Fruit fly (Drosophila melanogaster) whole organism, larva: Measurements from ENCODE around the gene vtd.

Experiments used
- noc ChIP-seq: fragments of 200-800 bp; sonication (Bioruptor generic); optimal IDR thresholded peaks from 3 replicates; lab custom pipeline; 2019; ENCODE audit warnings: missing biosample characterization, mild to moderate bottlenecking, missing genetic modification characterization, moderate library complexity

The vtd gene

DNA sequence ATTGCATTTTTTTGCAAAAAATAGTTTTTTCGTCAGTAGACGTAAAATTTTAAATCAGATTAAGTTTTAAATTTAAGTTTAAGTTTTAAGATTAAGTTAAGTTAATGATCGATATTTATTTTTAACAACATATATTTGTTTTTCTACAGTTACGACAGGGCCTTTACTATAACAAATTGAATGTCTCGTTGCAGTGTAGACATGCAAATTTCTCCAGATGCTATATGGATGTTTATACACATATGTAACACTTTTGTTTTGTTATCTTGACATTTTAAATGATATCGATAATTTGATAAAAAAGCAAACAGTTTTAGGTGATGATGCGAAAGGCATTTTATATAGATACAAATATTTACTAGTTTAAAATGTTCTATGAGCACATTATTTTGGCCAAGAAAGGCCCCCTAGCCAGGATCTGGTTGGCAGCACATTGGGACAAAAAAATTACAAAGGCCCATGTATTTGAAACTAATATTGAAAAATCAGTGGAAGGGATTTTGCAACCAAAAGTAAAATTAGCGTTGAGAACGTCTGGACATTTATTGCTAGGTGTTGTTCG, at the start of gene vtd:
TSS of gene vtd (plus strand) at position 282 of the 562 bp plus-strand sequence.
- no peak for TF ChIP-seq noc (tag; lab: Kevin White, UChicago)

DNA sequence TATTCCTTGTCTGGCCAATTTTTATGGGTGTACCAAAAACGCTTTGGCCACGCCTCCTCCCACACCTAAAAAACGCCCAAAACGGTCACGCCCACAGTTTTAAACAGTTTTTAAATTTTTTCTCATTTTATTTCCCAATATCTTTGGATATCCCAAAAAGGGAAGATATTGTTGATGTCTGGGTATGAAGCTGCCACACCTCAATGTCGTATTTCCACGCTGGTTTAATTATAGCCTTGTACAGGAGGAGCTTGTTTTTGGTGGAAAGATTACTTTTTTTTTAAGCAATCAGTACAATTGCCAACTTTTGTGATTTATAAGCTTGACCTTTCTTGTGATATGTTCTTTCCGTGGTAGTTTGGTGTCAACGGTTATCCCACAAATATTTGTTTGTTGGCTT, 49.6 kb upstream of the vtd start:
- no peak for TF ChIP-seq noc (tag; lab: Kevin White, UChicago)

DNA sequence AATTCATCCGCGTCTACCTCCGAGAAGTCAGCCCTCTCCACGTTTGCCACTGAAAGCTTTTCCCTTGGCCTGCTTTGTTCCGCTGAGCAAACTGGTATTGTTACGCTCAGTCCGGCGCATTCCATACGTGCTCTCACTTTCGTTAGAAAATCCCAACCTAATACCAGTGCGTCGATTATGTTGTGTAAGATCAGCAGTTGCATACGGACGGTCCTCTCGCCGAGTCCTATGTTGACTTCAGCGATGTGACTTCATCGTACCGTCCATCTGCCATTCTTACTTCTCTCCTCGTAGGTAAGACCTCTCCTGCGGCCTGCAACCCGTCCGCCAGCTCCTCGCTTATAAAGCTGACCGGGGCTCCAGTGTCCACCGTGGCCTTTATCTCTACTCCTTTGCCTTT, 42.5 kb upstream of the vtd start:
- TF ChIP-seq noc (tag; lab: Kevin White, UChicago), result no peak

DNA sequence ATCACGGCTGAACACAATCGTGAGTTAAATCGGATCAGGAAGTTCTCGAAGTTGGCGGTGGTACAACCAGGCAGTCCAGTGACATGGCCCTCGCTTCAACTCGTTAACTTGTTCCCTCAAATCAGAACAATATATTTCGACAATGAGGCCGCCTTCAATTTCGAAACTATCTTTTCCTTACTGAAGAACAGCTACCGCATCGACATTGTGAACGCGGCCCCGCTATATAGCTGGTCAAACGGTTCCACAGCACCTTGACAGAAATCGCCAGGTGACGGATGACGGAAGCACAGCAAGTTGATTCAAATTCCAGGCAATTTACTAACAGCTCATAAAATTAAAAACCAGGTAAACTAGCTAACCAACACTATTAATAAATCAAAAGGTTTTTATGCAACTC, 2.1 kb upstream of the vtd start:
- TF ChIP-seq noc (tag; lab: Kevin White, UChicago), result no peak

DNA sequence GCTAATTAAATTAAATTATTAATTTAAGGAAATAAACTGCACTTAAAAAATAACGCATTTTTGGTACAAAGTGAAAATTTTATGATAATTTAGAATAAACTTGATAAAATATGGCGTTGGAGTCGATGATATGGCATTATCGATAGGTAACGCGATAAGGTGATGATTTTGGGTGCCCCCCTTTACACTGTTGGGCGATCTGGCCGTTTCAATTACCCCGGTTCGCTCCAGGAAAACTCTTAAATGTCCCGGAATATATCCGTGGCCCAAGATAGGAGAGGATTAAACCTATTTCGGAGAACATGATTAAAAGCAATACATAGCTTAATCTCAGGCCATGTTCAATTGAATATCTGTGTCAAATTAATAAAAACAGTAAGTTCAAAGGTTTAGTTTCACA, 1.3 kb upstream of the vtd start:
- TF ChIP-seq noc (tag; lab: Kevin White, UChicago), result no peak

DNA sequence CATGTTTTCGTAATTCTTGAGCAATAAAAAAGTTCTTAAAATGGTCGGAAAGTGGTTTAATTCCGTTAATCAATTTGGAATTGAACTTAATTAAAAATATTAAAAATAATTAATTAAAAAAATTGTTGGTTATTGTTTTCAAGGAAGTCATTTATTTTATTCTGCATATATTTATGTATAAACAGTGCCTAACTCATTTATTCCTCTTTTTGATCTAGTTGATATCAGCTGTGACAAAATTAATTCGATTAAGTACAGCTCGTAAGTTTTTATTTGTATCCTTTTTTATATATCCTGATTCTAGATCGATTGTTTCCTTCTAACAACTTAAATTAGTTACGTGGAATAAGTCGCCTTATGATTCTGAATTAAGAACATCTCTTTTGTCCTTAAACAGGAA, 38.2 kb downstream of the vtd start:
- no peak for TF ChIP-seq noc (tag; lab: Kevin White, UChicago)

DNA sequence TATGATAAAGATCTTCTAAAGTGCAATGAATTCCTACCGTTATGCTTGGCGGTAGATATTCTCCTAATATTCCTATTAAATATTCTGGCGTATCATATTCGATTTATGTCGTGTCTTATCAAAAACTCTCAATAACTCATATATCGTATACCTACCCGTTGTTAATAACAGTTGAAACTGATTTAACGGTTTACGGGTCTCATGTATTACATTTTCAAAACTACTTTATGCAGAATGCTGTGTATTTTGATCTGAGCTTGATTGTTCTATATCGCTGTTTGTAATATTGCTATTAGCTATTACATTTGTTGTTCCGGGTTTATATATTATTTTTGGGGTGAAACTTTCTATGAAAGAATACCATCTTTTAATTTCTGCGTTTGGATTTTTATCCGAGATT, 39.7 kb downstream of the vtd start:
- TF ChIP-seq noc (tag; lab: Kevin White, UChicago), result no peak
